Fruit fly (Drosophila melanogaster): ENCODE data around the gene KdelR.

DNA sequence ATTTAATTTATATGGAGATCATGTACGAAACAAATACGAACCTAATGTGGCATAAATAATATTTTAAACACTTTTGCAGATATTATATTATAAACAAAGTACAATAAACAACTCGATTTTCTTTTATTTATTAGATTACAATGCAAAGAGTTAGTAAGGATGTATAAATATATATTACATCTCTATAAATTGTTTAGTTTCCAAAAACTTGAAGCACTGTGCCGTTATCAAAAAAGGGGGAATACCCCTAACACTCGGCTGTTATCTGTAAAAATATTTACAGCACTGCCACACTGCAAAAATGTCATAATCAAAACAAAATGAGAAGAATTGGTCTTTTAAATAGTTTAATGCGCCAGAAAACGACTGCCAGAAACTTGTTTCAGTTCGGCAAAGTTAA, 1.8 kb downstream of the KdelR start, which contains the start of gene CG5188:
- TF ChIP-seq usp (GFP tag; optimal IDR thresholded peaks at IDR 0.05) (no peak), CG8478 (optimal IDR thresholded peaks at IDR 0.05) (no peak), EcR (GFP tag; optimal IDR thresholded peaks at IDR 0.05) (no peak)
